Fruit fly (Drosophila melanogaster) whole organism, embryonic: ENCODE results near the gene Gr64b.

ENCODE experiments used
- BtbVII ChIP-seq: fragments of 200-800 bp; sonication (Bioruptor generic); optimal IDR thresholded peaks from 3 replicates; lab custom pipeline; 2017; ENCODE audit warnings: missing biosample characterization, mild to moderate bottlenecking, missing genetic modification characterization
- CG1024 ChIP-seq: fragments of 200-800 bp; sonication (Bioruptor generic); IDR thresholded peaks from 2 replicates; pipeline ENCODE4 v1.3.6; 2022; ENCODE audit warnings: missing biosample characterization, missing genetic modification characterization
- CG10321 ChIP-seq: fragments of 200-800 bp; sonication (Bioruptor generic); IDR thresholded peaks from 2 replicates; pipeline ENCODE4 v1.3.6; 2022; ENCODE audit warnings: missing biosample characterization, missing genetic modification characterization
- CG10654 ChIP-seq: fragments of 200-800 bp; sonication (Bioruptor generic); optimal IDR thresholded peaks from 2 replicates; lab custom pipeline; 2016; ENCODE audit warnings: missing biosample characterization, missing genetic modification characterization
- CG12155 ChIP-seq: fragments of 200-800 bp; sonication (Bioruptor generic); optimal IDR thresholded peaks from 3 replicates; lab custom pipeline; 2016; ENCODE audit warnings: missing biosample characterization, missing genetic modification characterization
- CG12219 ChIP-seq: fragments of 200-800 bp; sonication (Bioruptor generic); optimal IDR thresholded peaks from 3 replicates; lab custom pipeline; 2018; ENCODE audit warnings: missing biosample characterization, mild to moderate bottlenecking, missing genetic modification characterization
- CG12236 ChIP-seq: fragments of 200-800 bp; sonication (Bioruptor generic); optimal IDR thresholded peaks from 2 replicates; lab custom pipeline; 2016; ENCODE audit warnings: missing biosample characterization, missing genetic modification characterization
- CG12299 ChIP-seq: fragments of 200-800 bp; sonication (Bioruptor generic); optimal IDR thresholded peaks from 2 replicates; lab custom pipeline; 2018; ENCODE audit warnings: missing biosample characterization, mild to moderate bottlenecking, missing genetic modification characterization
- CG12942 ChIP-seq: fragments of 200-800 bp; sonication (Bioruptor generic); optimal IDR thresholded peaks from 3 replicates; lab custom pipeline; 2016; ENCODE audit warnings: missing biosample characterization, missing genetic modification characterization
- CG13296 ChIP-seq: fragments of 200-800 bp; sonication (Bioruptor generic); optimal IDR thresholded peaks from 3 replicates; lab custom pipeline; 2018; ENCODE audit warnings: missing biosample characterization, mild to moderate bottlenecking, missing genetic modification characterization
- CG14667 ChIP-seq: fragments of 200-800 bp; sonication (Bioruptor generic); IDR thresholded peaks from 2 replicates; pipeline ENCODE4 v1.3.6; 2022; ENCODE audit warnings: missing biosample characterization, missing genetic modification characterization
- CG15514 ChIP-seq: fragments of 200-800 bp; sonication (Bioruptor generic); optimal IDR thresholded peaks from 3 replicates; lab custom pipeline; 2017; ENCODE audit warnings: missing biosample characterization, missing genetic modification characterization, mild to moderate bottlenecking, moderate library complexity, missing genetic modification reagents
- CG17359 ChIP-seq: fragments of 200-800 bp; sonication (Bioruptor generic); optimal IDR thresholded peaks from 3 replicates; lab custom pipeline; 2018; ENCODE audit warnings: missing biosample characterization, mild to moderate bottlenecking, missing genetic modification characterization, moderate library complexity
- CG17912 ChIP-seq: fragments of 200-800 bp; sonication (Bioruptor generic); optimal IDR thresholded peaks from 2 replicates; lab custom pipeline; 2018; ENCODE audit warnings: missing biosample characterization, mild to moderate bottlenecking, missing genetic modification characterization
- CG1792 ChIP-seq: fragments of 200-800 bp; sonication (Bioruptor generic); optimal IDR thresholded peaks from 2 replicates; lab custom pipeline; 2016; ENCODE audit warnings: missing biosample characterization, missing genetic modification characterization
- CG2202 ChIP-seq: fragments of 200-800 bp; sonication (Bioruptor generic); optimal IDR thresholded peaks from 2 replicates; lab custom pipeline; 2018; ENCODE audit warnings: missing biosample characterization, mild to moderate bottlenecking, missing genetic modification characterization
- CG32532 ChIP-seq: fragments of 200-800 bp; sonication (Bioruptor generic); IDR thresholded peaks from 2 replicates; pipeline ENCODE4 v1.3.6; 2022; ENCODE audit warnings: missing biosample characterization, missing genetic modification characterization
- CG32772 ChIP-seq: fragments of 200-800 bp; sonication (Bioruptor generic); IDR thresholded peaks from 2 replicates; pipeline ENCODE4 v1.3.6; 2022; ENCODE audit warnings: missing biosample characterization, missing genetic modification characterization
- CG34376 ChIP-seq: fragments of 200-800 bp; sonication (Bioruptor generic); optimal IDR thresholded peaks from 2 replicates; lab custom pipeline; 2018; ENCODE audit warnings: missing biosample characterization, mild to moderate bottlenecking, missing genetic modification characterization
- CG3847 ChIP-seq: fragments of 200-800 bp; sonication (Bioruptor generic); IDR thresholded peaks from 2 replicates; pipeline ENCODE4 v1.3.6; 2022; ENCODE audit warnings: missing biosample characterization, missing genetic modification characterization
- CG42726 ChIP-seq: fragments of 200-800 bp; sonication (Bioruptor generic); IDR thresholded peaks from 2 replicates; pipeline ENCODE4 v1.3.6; 2022; ENCODE audit warnings: missing biosample characterization, missing genetic modification characterization; ENCODE audit not compliant: partially characterized antibody
- CG4328 ChIP-seq: fragments of 200-800 bp; sonication (Bioruptor generic); optimal IDR thresholded peaks from 3 replicates; lab custom pipeline; 2017; ENCODE audit warnings: missing biosample characterization, missing genetic modification reagents, missing genetic modification characterization
- CG4424 ChIP-seq: fragments of 200-800 bp; sonication (Bioruptor generic); optimal IDR thresholded peaks from 3 replicates; lab custom pipeline; 2016; ENCODE audit warnings: missing biosample characterization, missing genetic modification characterization
- CG6175 ChIP-seq: fragments of 200-800 bp; sonication (Bioruptor generic); IDR thresholded peaks from 3 replicates; pipeline ENCODE4 v1.3.6; 2022; ENCODE audit warnings: missing biosample characterization, missing genetic modification characterization
- CG6272 ChIP-seq: fragments of 200-800 bp; sonication (Bioruptor generic); IDR thresholded peaks from 2 replicates; pipeline ENCODE4 v1.3.6; 2022; ENCODE audit warnings: missing biosample characterization, missing genetic modification characterization
- CG6689 ChIP-seq: fragments of 200-800 bp; sonication (Bioruptor generic); IDR thresholded peaks from 2 replicates; pipeline ENCODE4 v1.3.6; 2022; ENCODE audit warnings: missing biosample characterization, missing genetic modification characterization
- CG7839 ChIP-seq: fragments of 200-800 bp; sonication (Bioruptor generic); optimal IDR thresholded peaks from 3 replicates; lab custom pipeline; 2018; ENCODE audit warnings: missing biosample characterization, mild to moderate bottlenecking, missing genetic modification characterization, moderate library complexity
- CG8089 ChIP-seq: fragments of 200-800 bp; sonication (Bioruptor generic); optimal IDR thresholded peaks from 3 replicates; lab custom pipeline; 2016; ENCODE audit warnings: missing biosample characterization, missing genetic modification characterization
- CG8924 ChIP-seq: fragments of 200-800 bp; optimal IDR thresholded peaks from 3 replicates; lab custom pipeline; 2019; ENCODE audit warnings: missing biosample characterization, mild to moderate bottlenecking, missing genetic modification characterization, moderate library complexity
- CG9215 ChIP-seq: fragments of 200-800 bp; sonication (Bioruptor generic); IDR thresholded peaks from 2 replicates; pipeline ENCODE4 v1.3.6; 2022; ENCODE audit warnings: missing biosample characterization, missing genetic modification characterization
- Chrac-16 ChIP-seq: fragments of 200-800 bp; sonication (Bioruptor generic); optimal IDR thresholded peaks from 3 replicates; lab custom pipeline; 2016; ENCODE audit warnings: missing biosample characterization, missing genetic modification characterization
- D ChIP-seq, 2 experiments: fragments of 200-800 bp in 1 of 2; fragments of >200 bp in 1 of 2; sonication (Bioruptor generic) in 1 of 2; optimal IDR thresholded peaks; 2 replicates in 1 of 2; 3 replicates in 1 of 2; lab custom pipeline; 2017; ENCODE audit warnings: mild to moderate bottlenecking in 1 of 2, missing biosample characterization in 1 of 2, missing genetic modification characterization in 1 of 2, missing genetic modification reagents in 1 of 2
- Doc2 ChIP-seq: fragments of 200-800 bp; sonication (Bioruptor generic); IDR thresholded peaks from 2 replicates; pipeline ENCODE4 v1.3.6; 2022; ENCODE audit warnings: missing biosample characterization, missing genetic modification characterization
- Sin3A ChIP-seq: fragments of >200 bp; optimal IDR thresholded peaks from 2 replicates; lab custom pipeline; 2018
- Sox100B ChIP-seq: fragments of 200-800 bp; sonication (Bioruptor generic); optimal IDR thresholded peaks from 3 replicates; lab custom pipeline; 2018; ENCODE audit warnings: missing biosample characterization, mild to moderate bottlenecking, missing genetic modification characterization
- Sry-δ ChIP-seq: fragments of 200-800 bp; sonication (Bioruptor generic); optimal IDR thresholded peaks from 2 replicates; lab custom pipeline; 2016; ENCODE audit warnings: missing biosample characterization, missing genetic modification characterization
- Tbp ChIP-seq: fragments of >200 bp; optimal IDR thresholded peaks from 2 replicates; lab custom pipeline; 2018; ENCODE audit warnings: missing biosample characterization, missing genetic modification characterization
- br ChIP-seq: fragments of >200 bp; optimal IDR thresholded peaks from 2 replicates; lab custom pipeline; 2017
- btn ChIP-seq: fragments of 200-800 bp; sonication (Bioruptor generic); optimal IDR thresholded peaks from 2 replicates; lab custom pipeline; 2016; ENCODE audit warnings: missing biosample characterization, missing genetic modification characterization
- dan ChIP-seq: fragments of 200-800 bp; sonication (Bioruptor generic); IDR thresholded peaks from 2 replicates; pipeline ENCODE4 v1.3.6; 2022; ENCODE audit warnings: missing biosample characterization, missing genetic modification characterization
- disco-r ChIP-seq: fragments of 200-800 bp; sonication (Bioruptor generic); optimal IDR thresholded peaks from 2 replicates; lab custom pipeline; 2016; ENCODE audit warnings: missing biosample characterization, missing genetic modification characterization
- fru ChIP-seq: fragments of >200 bp; optimal IDR thresholded peaks from 2 replicates; lab custom pipeline; 2017
- otp ChIP-seq: fragments of 200-800 bp; sonication (Bioruptor generic); IDR thresholded peaks from 3 replicates; pipeline ENCODE4, ENCODE4 v1.3.6; 2022; ENCODE audit warnings: missing biosample characterization, missing genetic modification characterization
- pb ChIP-seq: fragments of 200-800 bp; sonication (Bioruptor generic); optimal IDR thresholded peaks from 3 replicates; lab custom pipeline; 2016; ENCODE audit warnings: missing biosample characterization, missing genetic modification characterization
- pita ChIP-seq: fragments of 200-800 bp; sonication (Bioruptor generic); optimal IDR thresholded peaks from 2 replicates; lab custom pipeline; 2017; ENCODE audit warnings: missing biosample characterization, mild to moderate bottlenecking, missing genetic modification characterization
- pros ChIP-seq: fragments of 200-800 bp; sonication (Bioruptor generic); optimal IDR thresholded peaks from 3 replicates; lab custom pipeline; 2019; ENCODE audit warnings: missing biosample characterization, mild to moderate bottlenecking, missing genetic modification characterization, moderate library complexity
- slou ChIP-seq: fragments of 200-800 bp; sonication (Bioruptor generic); optimal IDR thresholded peaks from 3 replicates; lab custom pipeline; 2016; ENCODE audit warnings: missing biosample characterization, missing genetic modification characterization
- sna ChIP-seq: fragments of 200-800 bp; sonication (Bioruptor generic); IDR thresholded peaks from 2 replicates; pipeline ENCODE4 v1.3.6; 2022; ENCODE audit warnings: missing biosample characterization, missing genetic modification characterization; ENCODE audit not compliant: partially characterized antibody
- toy ChIP-seq: fragments of 200-800 bp; sonication (Bioruptor generic); IDR thresholded peaks from 2 replicates; pipeline ENCODE4 v1.3.6; 2022; ENCODE audit warnings: missing biosample characterization, missing genetic modification characterization
- trem ChIP-seq: fragments of 200-800 bp; optimal IDR thresholded peaks from 3 replicates; lab custom pipeline; 2019; ENCODE audit warnings: missing biosample characterization, mild to moderate bottlenecking, missing genetic modification characterization, moderate library complexity
- twi ChIP-seq: fragments of 200-800 bp; optimal IDR thresholded peaks from 2 replicates; lab custom pipeline; 2019; ENCODE audit warnings: missing biosample characterization, mild to moderate bottlenecking, missing genetic modification characterization, moderate library complexity

Gene Gr64b

dm6 chr3L:4070221-4070995 is 42.0 kb downstream of the Gr64b start (continued):
- TF ChIP-seq Sox100B (peak; percentile 61), CG12942 (GFP tag; lab: Kevin White, UChicago) (peak; percentile 79), CG1792 (GFP tag; lab: Kevin White, UChicago) (peak; percentile 86), CG14667 (GFP tag; lab: Robert Waterston, UW) (peak; percentile 89), toy (GFP tag; lab: Robert Waterston, UW) (peak; percentile 82), CG17912 (peak; percentile 30), CG34376 (GFP tag; lab: Kevin White, UChicago) (no peak), CG32532 (GFP tag; lab: Robert Waterston, UW) (peak; percentile 94), disco-r (GFP tag; lab: Kevin White, UChicago) (peak; percentile 74), CG4328 (GFP tag; lab: Kevin White, UChicago) (no peak), otp (peak; percentile 93), CG7839 (tag; lab: Kevin White, UChicago) (peak; percentile 87), CG12219 (GFP tag; lab: Kevin White, UChicago) (peak; percentile 88), CG12299 (peak; percentile 60), Doc2 (GFP tag; lab: Robert Waterston, UW) (peak; percentile 60; the same call in 1 of the 2 replicates), pita (GFP tag; lab: Kevin White, UChicago) (no peak), CG10654 (GFP tag; lab: Kevin White, UChicago) (peak; percentile 77), CG32772 (GFP tag; lab: Robert Waterston, UW) (peak; percentile 93), CG10321 (GFP tag; lab: Robert Waterston, UW) (peak; percentile 77), slou (GFP tag; lab: Kevin White, UChicago) (peak; percentile 83), CG9215 (GFP tag; lab: Robert Waterston, UW) (peak; percentile 82), CG6689 (GFP tag; lab: Robert Waterston, UW) (peak; percentile 92), CG4424 (GFP tag; lab: Kevin White, UChicago) (peak; percentile 73), BtbVII (GFP tag; lab: Kevin White, UChicago) (peak; percentile 77), sna (no peak), Tbp (no peak), CG6175 (GFP tag; lab: Robert Waterston, UW) (peak; percentile 81), CG3847 (GFP tag; lab: Robert Waterston, UW) (peak; percentile 92), CG6272 (GFP tag; lab: Robert Waterston, UW) (peak; percentile 78), pros (GFP tag; lab: Kevin White, UChicago) (no peak), CG12236 (GFP tag; lab: Kevin White, UChicago) (peak; percentile 73), CG15514 (peak; percentile 75), CG13296 (GFP tag; lab: Kevin White, UChicago) (peak; percentile 79), CG17359 (tag; lab: Kevin White, UChicago) (peak; percentile 92), CG2202 (tag; lab: Kevin White, UChicago) (no peak), D (optimal IDR thresholded peaks at IDR 0.05; lab: Kevin White, UChicago) (no peak), D (GFP tag; optimal IDR thresholded peaks at IDR 0.05; lab: Kevin White, UChicago) (peak; percentile 59), CG8089 (GFP tag; lab: Kevin White, UChicago) (peak; percentile 86), br (lab: Kevin White, UChicago) (no peak), Sry-δ (GFP tag; lab: Kevin White, UChicago) (peak; percentile 51), CG12155 (GFP tag; lab: Kevin White, UChicago) (peak; percentile 80), dan (GFP tag; lab: Robert Waterston, UW) (no peak), pb (GFP tag; lab: Kevin White, UChicago) (peak; percentile 88), trem (tag; lab: Kevin White, UChicago) (peak; percentile 13), Sin3A (no peak), CG8924 (tag; lab: Kevin White, UChicago) (peak; percentile 81), fru (lab: Kevin White, UChicago) (no peak), Chrac-16 (peak; percentile 83), twi (tag; lab: Kevin White, UChicago) (peak; percentile 33), CG42726 (GFP tag; lab: Robert Waterston, UW) (no peak), CG1024 (GFP tag; lab: Robert Waterston, UW) (peak; percentile 84), btn (peak; percentile 75)
